Worm (Caenorhabditis elegans) whole organism, L3 larva: ENCODE results near the gene clec-58.

Experiments
- R02D3.7 ChIP-seq: fragments of 150-350 bp; optimal IDR thresholded peaks from 2 replicates; lab custom pipeline; 2014; ENCODE audit warnings: missing biosample characterization, missing genetic modification characterization
- aly-2 ChIP-seq: fragments of 150-350 bp; optimal IDR thresholded peaks from 2 replicates; lab custom pipeline; 2014; ENCODE audit warnings: missing biosample characterization, missing genetic modification characterization
- ama-1 ChIP-seq: fragments of 150-350 bp; optimal IDR thresholded peaks from 2 replicates; lab custom pipeline; 2018
- egl-27 ChIP-seq: sonication (generic microtip); optimal IDR thresholded peaks from 4 replicates; lab custom pipeline; 2017; ENCODE audit warnings: missing biosample characterization, missing genetic modification reagents, missing genetic modification characterization
- hmg-11 ChIP-seq: sonication (generic microtip); optimal IDR thresholded peaks from 2 replicates; lab custom pipeline; 2016; ENCODE audit warnings: missing genetic modification characterization, missing compliant biosample characterization
- jun-1 ChIP-seq: fragments of 150-350 bp; optimal IDR thresholded peaks from 2 replicates; lab custom pipeline; 2014; ENCODE audit warnings: missing biosample characterization, missing genetic modification reagents, missing genetic modification characterization
- lin-39 ChIP-seq: fragments of 150-350 bp; optimal IDR thresholded peaks from 2 replicates; lab custom pipeline; 2018; ENCODE audit warnings: missing biosample characterization, missing genetic modification reagents, missing genetic modification characterization
- nhr-28 ChIP-seq: fragments of 150-350 bp; optimal IDR thresholded peaks from 2 replicates; lab custom pipeline; 2014; ENCODE audit warnings: missing biosample characterization, missing genetic modification characterization
- nhr-76 ChIP-seq: fragments of 150-350 bp; sonication (generic microtip); optimal IDR thresholded peaks from 5 replicates; lab custom pipeline; 2014; ENCODE audit warnings: missing biosample characterization, missing genetic modification characterization
- pha-4 ChIP-seq: fragments of 150-350 bp; optimal IDR thresholded peaks from 2 replicates; lab custom pipeline; 2014; ENCODE audit warnings: missing biosample characterization, missing genetic modification reagents, missing genetic modification characterization
- skn-1 ChIP-seq: fragments of 150-350 bp; optimal IDR thresholded peaks from 2 replicates; lab custom pipeline; 2014; ENCODE audit warnings: missing biosample characterization, missing genetic modification characterization
- snpc-4 ChIP-seq: fragments of 150-350 bp; optimal IDR thresholded peaks from 2 replicates; lab custom pipeline; 2014; ENCODE audit warnings: missing biosample characterization, missing genetic modification characterization
- tbx-2 ChIP-seq: sonication (generic microtip); optimal IDR thresholded peaks from 2 replicates; lab custom pipeline; 2016; ENCODE audit warnings: mild to moderate bottlenecking, missing genetic modification characterization, missing compliant biosample characterization
- zag-1 ChIP-seq: fragments of 150-350 bp; optimal IDR thresholded peaks from 2 replicates; lab custom pipeline; 2014; ENCODE audit warnings: missing biosample characterization, missing genetic modification characterization

ce11 chrII:10481824-10482556 is 6.1 kb upstream of the clec-58 start, which contains the start of the genes clec-60 and ZK666.11:
- no peak for TF ChIP-seq pha-4 (tag; lab: Kevin White, UChicago)
- no peak for TF ChIP-seq aly-2 (tag; lab: Kevin White, UChicago)
- no peak for TF ChIP-seq nhr-28 (tag; lab: Kevin White, UChicago)
- no peak for TF ChIP-seq hmg-11
- no peak for TF ChIP-seq R02D3.7
- TF ChIP-seq skn-1: no peak
- TF ChIP-seq lin-39: no peak
- peak; percentile 7 for TF ChIP-seq jun-1
- TF ChIP-seq snpc-4 (tag; lab: Kevin White, UChicago): no peak
- TF ChIP-seq egl-27 (tag; lab: Kevin White, UChicago): no peak
- TF ChIP-seq nhr-76: no peak
- TF ChIP-seq zag-1 (tag; lab: Kevin White, UChicago): no peak
- TF ChIP-seq ama-1: no peak
- TF ChIP-seq tbx-2: no peak
